Worm (Caenorhabditis elegans) whole organism, late embryonic: ENCODE results near the gene T10C6.16.

ENCODE experiments used
- F13H6.1 ChIP-seq: sonication (generic microtip); optimal IDR thresholded peaks from 2 replicates; lab custom pipeline; 2016; ENCODE audit warnings: missing genetic modification characterization, missing compliant biosample characterization
- K02D7.2 ChIP-seq: sonication (generic microtip); optimal IDR thresholded peaks from 2 replicates; lab custom pipeline; 2017; ENCODE audit warnings: mild to moderate bottlenecking, missing genetic modification characterization, missing compliant biosample characterization
- K09A11.1 ChIP-seq: sonication (generic microtip); optimal IDR thresholded peaks from 2 replicates; lab custom pipeline; 2017; ENCODE audit warnings: antibody characterized with exemption, mild to moderate bottlenecking, missing genetic modification characterization, missing compliant biosample characterization; ENCODE audit not compliant: insufficient read depth
- T23F11.4 ChIP-seq: fragments of 200-800 bp; sonication (Bioruptor generic); optimal IDR thresholded peaks from 2 replicates; lab custom pipeline; 2018; ENCODE audit warnings: mild to moderate bottlenecking, missing genetic modification characterization, missing compliant biosample characterization
- Y22D7AL.16 ChIP-seq: sonication (generic microtip); optimal IDR thresholded peaks from 2 replicates; lab custom pipeline; 2016; ENCODE audit warnings: missing genetic modification characterization, missing compliant biosample characterization
- ahr-1 ChIP-seq: sonication (generic microtip); optimal IDR thresholded peaks from 2 replicates; lab custom pipeline; 2016; ENCODE audit warnings: missing genetic modification characterization, missing compliant biosample characterization
- ceh-14 ChIP-seq: sonication (generic microtip); optimal IDR thresholded peaks from 2 replicates; lab custom pipeline; 2016; ENCODE audit warnings: missing genotype, missing genetic modification characterization, missing compliant biosample characterization
- ceh-24 ChIP-seq: sonication (generic microtip); optimal IDR thresholded peaks from 2 replicates; lab custom pipeline; 2016; ENCODE audit warnings: mild to moderate bottlenecking, missing genetic modification characterization, missing compliant biosample characterization
- ceh-34 ChIP-seq: sonication (generic microtip); optimal IDR thresholded peaks from 2 replicates; lab custom pipeline; 2016; ENCODE audit warnings: mild to moderate bottlenecking, missing genetic modification characterization, missing compliant biosample characterization
- ceh-6 ChIP-seq: fragments of 200-800 bp; sonication (Bioruptor generic); optimal IDR thresholded peaks from 2 replicates; lab custom pipeline; 2018; ENCODE audit warnings: mild to moderate bottlenecking, missing genetic modification characterization, missing compliant biosample characterization
- ceh-9 ChIP-seq: sonication (generic microtip); optimal IDR thresholded peaks from 2 replicates; lab custom pipeline; 2016; ENCODE audit warnings: mild to moderate bottlenecking, missing genetic modification characterization, inconsistent platforms, missing compliant biosample characterization
- che-1 ChIP-seq: sonication (generic microtip); optimal IDR thresholded peaks from 2 replicates; lab custom pipeline; 2016; ENCODE audit warnings: mild to moderate bottlenecking, missing genetic modification characterization, missing compliant biosample characterization
- dmd-4 ChIP-seq: sonication (generic microtip); optimal IDR thresholded peaks from 2 replicates; lab custom pipeline; 2016; ENCODE audit warnings: borderline replicate concordance, missing genetic modification characterization, missing compliant biosample characterization
- dve-1 ChIP-seq: sonication (generic microtip); optimal IDR thresholded peaks from 2 replicates; lab custom pipeline; 2017; ENCODE audit warnings: antibody characterized with exemption, mild to moderate bottlenecking, missing genetic modification characterization, missing compliant biosample characterization
- ets-4 ChIP-seq: sonication (generic microtip); optimal IDR thresholded peaks from 2 replicates; lab custom pipeline; 2016; ENCODE audit warnings: missing genetic modification characterization, missing compliant biosample characterization
- eyg-1 ChIP-seq: sonication (generic microtip); optimal IDR thresholded peaks from 2 replicates; lab custom pipeline; 2016; ENCODE audit warnings: missing genotype, missing genetic modification characterization, missing compliant biosample characterization
- fax-1 ChIP-seq: sonication (generic microtip); optimal IDR thresholded peaks from 2 replicates; lab custom pipeline; 2016; ENCODE audit warnings: missing genotype, missing genetic modification characterization, missing compliant biosample characterization
- fkh-10 ChIP-seq: fragments of 150-350 bp; optimal IDR thresholded peaks from 2 replicates; lab custom pipeline; 2014; ENCODE audit warnings: missing biosample characterization, missing genetic modification reagents, missing genetic modification characterization
- hlh-15 ChIP-seq: sonication (generic microtip); optimal IDR thresholded peaks from 2 replicates; lab custom pipeline; 2016; ENCODE audit warnings: missing genetic modification characterization, missing compliant biosample characterization
- hlh-30 ChIP-seq: sonication (generic microtip); optimal IDR thresholded peaks from 2 replicates; lab custom pipeline; 2017; ENCODE audit warnings: antibody characterized with exemption, missing genetic modification characterization, missing compliant biosample characterization; ENCODE audit not compliant: insufficient read depth
- hlh-6 ChIP-seq: sonication (generic microtip); optimal IDR thresholded peaks from 2 replicates; lab custom pipeline; 2016; ENCODE audit warnings: missing genotype, missing genetic modification characterization, missing compliant biosample characterization
- lin-11 ChIP-seq: fragments of 200-800 bp; sonication (Bioruptor generic); optimal IDR thresholded peaks from 2 replicates; lab custom pipeline; 2018; ENCODE audit warnings: mild to moderate bottlenecking, missing genetic modification characterization, missing compliant biosample characterization
- madf-2 ChIP-seq: sonication (generic microtip); optimal IDR thresholded peaks from 2 replicates; lab custom pipeline; 2017; ENCODE audit warnings: missing genetic modification characterization, missing compliant biosample characterization
- nfya-1 ChIP-seq: sonication (generic microtip); optimal IDR thresholded peaks from 2 replicates; lab custom pipeline; 2017; ENCODE audit warnings: missing genetic modification characterization, mild to moderate bottlenecking, missing compliant biosample characterization, antibody characterized with exemption, moderate library complexity
- npax-4 ChIP-seq: sonication (generic microtip); optimal IDR thresholded peaks from 2 replicates; lab custom pipeline; 2016; ENCODE audit warnings: missing genetic modification characterization, missing compliant biosample characterization
- pag-3 ChIP-seq: sonication (generic microtip); optimal IDR thresholded peaks from 2 replicates; lab custom pipeline; 2016; ENCODE audit warnings: missing compliant biosample characterization, missing genetic modification characterization, borderline replicate concordance
- pat-9 ChIP-seq: fragments of 200-800 bp; sonication (Bioruptor generic); optimal IDR thresholded peaks from 2 replicates; lab custom pipeline; 2018; ENCODE audit warnings: mild to moderate bottlenecking, missing genetic modification characterization, moderate library complexity, missing compliant biosample characterization
- pax-1 ChIP-seq: fragments of 150-350 bp; optimal IDR thresholded peaks from 2 replicates; lab custom pipeline; 2014; ENCODE audit warnings: missing biosample characterization, missing genetic modification characterization
- pha-2 ChIP-seq: sonication (generic microtip); optimal IDR thresholded peaks from 2 replicates; lab custom pipeline; 2017; ENCODE audit warnings: mild to moderate bottlenecking, missing genetic modification characterization, missing compliant biosample characterization
- pqm-1 ChIP-seq: sonication (generic microtip); optimal IDR thresholded peaks from 2 replicates; lab custom pipeline; 2016; ENCODE audit warnings: missing genetic modification characterization, missing compliant biosample characterization
- pros-1 ChIP-seq: fragments of 150-350 bp; optimal IDR thresholded peaks from 2 replicates; lab custom pipeline; 2014; ENCODE audit warnings: missing biosample characterization, missing genetic modification reagents, missing genetic modification characterization
- ref-2 ChIP-seq: sonication (generic microtip); optimal IDR thresholded peaks from 2 replicates; lab custom pipeline; 2016; ENCODE audit warnings: missing genetic modification characterization, missing compliant biosample characterization
- sdc-2 ChIP-seq: sonication (generic microtip); optimal IDR thresholded peaks from 2 replicates; lab custom pipeline; 2016; ENCODE audit warnings: missing genotype, missing genetic modification characterization, missing compliant biosample characterization
- sox-4 ChIP-seq: sonication (generic microtip); optimal IDR thresholded peaks from 2 replicates; lab custom pipeline; 2017; ENCODE audit warnings: mild to moderate bottlenecking, missing genetic modification characterization, inconsistent platforms, missing compliant biosample characterization
- tbx-2 ChIP-seq: sonication (generic microtip); optimal IDR thresholded peaks from 2 replicates; lab custom pipeline; 2016; ENCODE audit warnings: missing genetic modification characterization, missing compliant biosample characterization
- ttx-3 ChIP-seq: sonication (generic microtip); optimal IDR thresholded peaks from 2 replicates; lab custom pipeline; 2016; ENCODE audit warnings: missing genetic modification reagents, missing genetic modification characterization, missing compliant biosample characterization
- zip-5 ChIP-seq: sonication (generic microtip); optimal IDR thresholded peaks from 2 replicates; lab custom pipeline; 2016; ENCODE audit warnings: missing genetic modification characterization, missing compliant biosample characterization

The T10C6.16 gene

DNA sequence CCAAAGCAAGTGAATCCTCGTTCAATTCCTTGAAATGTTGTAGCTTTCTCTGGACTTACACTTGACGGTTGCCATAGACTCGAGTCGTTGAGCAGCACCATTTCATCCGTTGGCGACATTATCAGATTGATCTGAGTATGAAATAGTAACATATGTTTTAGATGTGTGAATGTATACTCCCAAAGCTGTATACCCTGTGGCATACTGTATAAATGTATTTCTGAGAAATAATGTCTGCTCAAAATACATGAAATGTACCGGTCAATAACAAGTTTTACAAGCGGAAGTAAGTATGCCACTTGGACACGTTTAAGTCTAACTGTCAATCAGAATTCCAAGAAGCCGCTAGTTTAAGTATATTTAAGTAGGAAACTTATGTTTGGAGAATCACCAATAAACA, 23.2 kb downstream of the T10C6.16 start, which contains the start of gene str-233:
TSS of gene str-233 (minus strand) at position 101 of the 400 bp plus-strand sequence.
- TF ChIP-seq ref-2 (tag; lab: Kevin White, UChicago) (no peak), ttx-3 (tag; lab: Kevin White, UChicago) (no peak), F13H6.1 (tag; lab: Kevin White, UChicago) (no peak), nfya-1 (tag; lab: Kevin White, UChicago) (no peak), dmd-4 (tag; lab: Kevin White, UChicago) (no peak), npax-4 (tag; lab: Kevin White, UChicago) (no peak), fkh-10 (GFP tag; lab: Kevin White, UChicago) (no peak), eyg-1 (tag; lab: Kevin White, UChicago) (no peak), ceh-34 (tag; lab: Kevin White, UChicago) (no peak), lin-11 (tag; lab: Kevin White, UChicago) (no peak), tbx-2 (tag; lab: Kevin White, UChicago) (no peak), pax-1 (tag; lab: Kevin White, UChicago) (no peak), pqm-1 (no peak), Y22D7AL.16 (no peak), K09A11.1 (no peak), ahr-1 (tag; lab: Kevin White, UChicago) (no peak), zip-5 (no peak), sdc-2 (tag; lab: Kevin White, UChicago) (no peak), madf-2 (tag; lab: Kevin White, UChicago) (no peak), pros-1 (tag; lab: Kevin White, UChicago) (no peak)

DNA sequence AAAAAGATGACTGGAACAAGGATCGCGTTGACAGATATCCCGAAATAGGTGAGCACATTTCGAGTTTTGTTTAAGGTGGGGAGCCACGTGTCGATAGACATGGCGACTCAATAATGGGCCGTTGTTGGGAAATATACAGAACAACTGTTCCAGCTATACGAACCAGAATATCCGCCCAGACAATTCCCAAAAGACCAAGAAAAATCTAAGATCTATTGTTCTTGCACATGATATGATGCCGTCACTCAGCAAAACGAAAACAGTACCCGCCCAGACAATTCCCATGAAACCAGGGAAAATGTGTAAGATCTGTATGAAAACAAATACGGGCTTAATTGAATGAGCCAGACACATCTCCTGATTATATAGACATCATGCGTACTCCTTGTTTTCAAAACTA, 25.3 kb downstream of the T10C6.16 start, which contains the start of gene str-231:
TSS of gene str-231 (minus strand) at position 101 of the 400 bp plus-strand sequence.
- TF ChIP-seq ceh-6 (GFP tag; lab: Kevin White, UChicago) (no peak), pros-1 (tag; lab: Kevin White, UChicago) (no peak), hlh-15 (no peak), lin-11 (tag; lab: Kevin White, UChicago) (no peak), hlh-30 (no peak), pat-9 (tag; lab: Kevin White, UChicago) (no peak), dve-1 (tag; lab: Kevin White, UChicago) (no peak), ceh-9 (no peak), pha-2 (no peak), pag-3 (tag; lab: Kevin White, UChicago) (no peak), fax-1 (tag; lab: Kevin White, UChicago) (no peak), ceh-14 (tag; lab: Kevin White, UChicago) (no peak), hlh-6 (tag; lab: Kevin White, UChicago) (no peak), ets-4 (no peak)

DNA sequence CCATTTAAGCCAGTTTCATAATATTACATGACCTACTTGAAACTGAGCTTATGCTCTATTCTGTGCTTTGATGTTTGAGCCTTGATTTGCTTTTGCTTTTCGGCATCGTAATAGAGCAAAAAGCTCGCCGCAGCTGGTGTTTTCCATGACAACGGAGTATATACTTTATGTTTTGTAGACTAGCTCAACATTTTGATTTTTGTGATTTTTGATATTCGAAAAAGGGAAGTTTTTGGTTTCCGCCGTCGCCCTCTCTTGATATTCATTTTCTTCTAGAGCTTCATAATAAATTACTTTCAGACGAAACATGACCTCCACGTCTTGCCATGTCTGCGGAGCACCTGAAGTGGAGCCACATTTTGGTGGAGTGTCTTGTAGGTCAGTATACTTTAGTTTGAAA, 30.5 kb downstream of the T10C6.16 start, which contains the start of gene nhr-63:
TSS of gene nhr-63 (plus strand) at position 301 of the 400 bp plus-strand sequence.
- TF ChIP-seq ceh-24 (tag; lab: Kevin White, UChicago) = no peak
- TF ChIP-seq pros-1 (tag; lab: Kevin White, UChicago) = no peak
- no peak for TF ChIP-seq pha-2
- TF ChIP-seq sox-4 (tag; lab: Kevin White, UChicago) = no peak
- TF ChIP-seq madf-2 (tag; lab: Kevin White, UChicago) = no peak
- no peak for TF ChIP-seq sdc-2 (tag; lab: Kevin White, UChicago)
- TF ChIP-seq che-1 (tag; lab: Kevin White, UChicago) = no peak
- no peak for TF ChIP-seq T23F11.4
- no peak for TF ChIP-seq eyg-1 (tag; lab: Kevin White, UChicago)
- no peak for TF ChIP-seq K02D7.2 (tag; lab: Kevin White, UChicago)

DNA sequence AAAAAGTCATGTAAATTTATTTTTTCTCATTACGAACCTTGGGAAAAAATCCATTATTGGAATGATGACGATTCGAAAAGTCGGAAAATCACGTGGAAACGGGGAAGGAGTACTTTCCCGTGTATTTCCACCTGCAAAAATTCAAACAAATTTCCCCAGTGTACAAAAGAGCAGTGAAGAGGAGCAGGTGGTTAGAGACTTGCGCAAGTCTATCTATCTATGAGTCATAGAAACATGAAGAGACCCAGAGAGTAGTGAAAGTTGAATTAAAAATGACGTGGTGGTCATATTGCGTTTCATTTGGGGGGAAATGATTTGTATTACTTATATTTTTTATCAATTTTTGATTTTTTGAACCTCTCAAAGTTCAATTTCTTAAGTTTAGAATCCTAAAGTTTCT, 32.4 kb downstream of the T10C6.16 start, which contains the start of gene nhr-50:
TSS of gene nhr-50 (minus strand) at position 199 of the 400 bp plus-strand sequence.
- TF ChIP-seq hlh-30 (peak; percentile 15), pax-1 (tag; lab: Kevin White, UChicago) (no peak), dve-1 (tag; lab: Kevin White, UChicago) (no peak)
- TF ChIP-seq, all 69 proteins: peak for 1
